Fruit fly (Drosophila melanogaster) whole organism, embryonic: Measurements from ENCODE around the gene wfs1.

Experiments
- Adf1 ChIP-seq: fragments of 200-800 bp; sonication (Bioruptor generic); IDR thresholded peaks from 2 replicates; pipeline ENCODE4 v1.3.6; 2022; ENCODE audit warnings: missing biosample characterization, missing genetic modification characterization
- CG10321 ChIP-seq: fragments of 200-800 bp; sonication (Bioruptor generic); IDR thresholded peaks from 2 replicates; pipeline ENCODE4 v1.3.6; 2022; ENCODE audit warnings: missing biosample characterization, missing genetic modification characterization
- CG10565 ChIP-seq: fragments of 200-800 bp; sonication (Bioruptor generic); optimal IDR thresholded peaks from 3 replicates; lab custom pipeline; 2016; ENCODE audit warnings: missing biosample characterization, mild to moderate bottlenecking, missing genetic modification characterization
- CG12236 ChIP-seq: fragments of 200-800 bp; sonication (Bioruptor generic); optimal IDR thresholded peaks from 2 replicates; lab custom pipeline; 2016; ENCODE audit warnings: missing biosample characterization, missing genetic modification characterization
- CG13123 ChIP-seq: fragments of 200-800 bp; sonication (Bioruptor generic); optimal IDR thresholded peaks from 2 replicates; lab custom pipeline; 2016; ENCODE audit warnings: missing biosample characterization, missing genetic modification characterization
- CG13296 ChIP-seq: fragments of 200-800 bp; sonication (Bioruptor generic); optimal IDR thresholded peaks from 3 replicates; lab custom pipeline; 2018; ENCODE audit warnings: missing biosample characterization, mild to moderate bottlenecking, missing genetic modification characterization
- CG14441 ChIP-seq: fragments of 200-800 bp; sonication (Bioruptor generic); IDR thresholded peaks from 2 replicates; pipeline ENCODE4 v1.3.6; 2022; ENCODE audit warnings: missing biosample characterization, missing genetic modification characterization
- CG1647 ChIP-seq: fragments of 200-800 bp; sonication (Bioruptor generic); optimal IDR thresholded peaks from 3 replicates; lab custom pipeline; 2016; ENCODE audit warnings: missing biosample characterization, missing genetic modification characterization
- CG17328 ChIP-seq: fragments of 200-800 bp; sonication (Bioruptor generic); IDR thresholded peaks from 2 replicates; pipeline ENCODE4 v1.3.6; 2022; ENCODE audit warnings: missing biosample characterization, missing genetic modification characterization
- CG18011 ChIP-seq: fragments of 200-800 bp; sonication (Bioruptor generic); optimal IDR thresholded peaks from 2 replicates; lab custom pipeline; 2017; ENCODE audit warnings: missing biosample characterization, missing genetic modification characterization, mild to moderate bottlenecking, moderate library complexity, missing genotype
- CG18476 ChIP-seq: fragments of 200-800 bp; sonication (Bioruptor generic); optimal IDR thresholded peaks from 2 replicates; lab custom pipeline; 2016; ENCODE audit warnings: missing biosample characterization, mild to moderate bottlenecking, missing genetic modification characterization
- CG33213 ChIP-seq: fragments of 200-800 bp; sonication (Bioruptor generic); optimal IDR thresholded peaks from 3 replicates; lab custom pipeline; 2016; ENCODE audit warnings: missing biosample characterization, missing genetic modification characterization
- CG34224 ChIP-seq: fragments of 200-800 bp; sonication (Bioruptor generic); IDR thresholded peaks from 3 replicates; pipeline ENCODE4 v1.3.6; 2022; ENCODE audit warnings: missing biosample characterization, missing genetic modification characterization; ENCODE audit not compliant: partially characterized antibody
- CG3838 ChIP-seq: fragments of 200-800 bp; sonication (Bioruptor generic); optimal IDR thresholded peaks from 3 replicates; lab custom pipeline; 2016; ENCODE audit warnings: missing biosample characterization, missing genetic modification characterization
- CG3995 ChIP-seq: fragments of 200-800 bp; sonication (Bioruptor generic); optimal IDR thresholded peaks from 3 replicates; lab custom pipeline; 2016; ENCODE audit warnings: missing biosample characterization, missing genetic modification characterization
- CG6175 ChIP-seq: fragments of 200-800 bp; sonication (Bioruptor generic); IDR thresholded peaks from 3 replicates; pipeline ENCODE4 v1.3.6; 2022; ENCODE audit warnings: missing biosample characterization, missing genetic modification characterization
- CG6813 ChIP-seq: fragments of 200-800 bp; sonication (Bioruptor generic); optimal IDR thresholded peaks from 2 replicates; lab custom pipeline; 2017; ENCODE audit warnings: missing biosample characterization, missing genetic modification characterization, mild to moderate bottlenecking, moderate library complexity, missing genetic modification reagents
- CG7963 ChIP-seq: fragments of 200-800 bp; sonication (Bioruptor generic); IDR thresholded peaks from 3 replicates; pipeline ENCODE4 v1.3.6; 2022; ENCODE audit warnings: missing biosample characterization, missing genetic modification characterization; ENCODE audit not compliant: partially characterized antibody
- CG8924 ChIP-seq: fragments of 200-800 bp; optimal IDR thresholded peaks from 3 replicates; lab custom pipeline; 2019; ENCODE audit warnings: missing biosample characterization, mild to moderate bottlenecking, missing genetic modification characterization, moderate library complexity
- CG8944 ChIP-seq: fragments of 200-800 bp; sonication (Bioruptor generic); optimal IDR thresholded peaks from 3 replicates; lab custom pipeline; 2016; ENCODE audit warnings: missing biosample characterization, missing genetic modification characterization
- CTCF ChIP-seq: fragments of 200-800 bp; sonication (Bioruptor generic); optimal IDR thresholded peaks from 2 replicates; lab custom pipeline; 2017; ENCODE audit warnings: missing biosample characterization, mild to moderate bottlenecking, missing genetic modification characterization, moderate library complexity
- CrebB ChIP-seq: fragments of 200-800 bp; sonication (Bioruptor generic); optimal IDR thresholded peaks from 3 replicates; lab custom pipeline; 2018; ENCODE audit warnings: missing biosample characterization, mild to moderate bottlenecking, missing genetic modification characterization
- Dfd ChIP-seq, 2 experiments: fragments of >200 bp; optimal IDR thresholded peaks; 2 replicates each; lab custom pipeline; 2017; ENCODE audit warnings: missing biosample characterization in 2 of 2, missing genetic modification characterization in 2 of 2
- Dp ChIP-seq: fragments of 200-800 bp; sonication (Bioruptor generic); optimal IDR thresholded peaks from 2 replicates; lab custom pipeline; 2018; ENCODE audit warnings: missing biosample characterization, mild to moderate bottlenecking, missing genetic modification characterization, moderate library complexity
- Drgx ChIP-seq: fragments of 200-800 bp; sonication (Bioruptor generic); IDR thresholded peaks from 2 replicates; pipeline ENCODE4 v1.3.6; 2022; ENCODE audit warnings: missing biosample characterization, missing genetic modification characterization
- E2f2 ChIP-seq: fragments of 200-800 bp; sonication (Bioruptor generic); IDR thresholded peaks from 2 replicates; pipeline ENCODE4 v1.3.6; 2022; ENCODE audit warnings: missing biosample characterization, missing genetic modification characterization
- Eip74EF ChIP-seq, 2 experiments: fragments of 200-800 bp in 1 of 2; fragments of >200 bp in 1 of 2; sonication (Bioruptor generic) in 1 of 2; optimal IDR thresholded peaks; 2 replicates each; lab custom pipeline; 2017 to 2019; ENCODE audit warnings: missing biosample characterization in 2 of 2, missing genetic modification characterization in 2 of 2, mild to moderate bottlenecking in 1 of 2, moderate library complexity in 1 of 2
- HHEX ChIP-seq: fragments of 200-800 bp; sonication (Bioruptor generic); optimal IDR thresholded peaks from 3 replicates; lab custom pipeline; 2017; ENCODE audit warnings: missing biosample characterization, mild to moderate bottlenecking, missing genetic modification characterization, missing genetic modification reagents
- Hr51 ChIP-seq, 2 experiments: fragments of 200-800 bp; sonication (Bioruptor generic); optimal IDR thresholded peaks; 2 replicates in 1 of 2; 3 replicates in 1 of 2; lab custom pipeline; 2016 to 2018; ENCODE audit warnings: missing biosample characterization in 2 of 2, missing genetic modification characterization in 2 of 2, mild to moderate bottlenecking in 1 of 2, moderate library complexity in 1 of 2
- MBD-R2 ChIP-seq: fragments of 200-800 bp; sonication (Bioruptor generic); IDR thresholded peaks from 2 replicates; pipeline ENCODE4 v1.3.6; 2022; ENCODE audit warnings: missing biosample characterization, missing genetic modification characterization
- Mes4 ChIP-seq: fragments of 200-800 bp; sonication (Bioruptor generic); optimal IDR thresholded peaks from 2 replicates; lab custom pipeline; 2016; ENCODE audit warnings: missing biosample characterization, missing genetic modification characterization
- Neu2 ChIP-seq: fragments of 200-800 bp; sonication (Bioruptor generic); optimal IDR thresholded peaks from 3 replicates; lab custom pipeline; 2016; ENCODE audit warnings: missing biosample characterization, missing genetic modification characterization, borderline replicate concordance
- Nf-YA ChIP-seq: fragments of 200-800 bp; sonication (Bioruptor generic); IDR thresholded peaks from 2 replicates; pipeline ENCODE4 v1.3.6; 2022; ENCODE audit warnings: missing biosample characterization, missing genetic modification characterization
- Oaz ChIP-seq: fragments of 200-800 bp; sonication (Bioruptor generic); IDR thresholded peaks from 2 replicates; pipeline ENCODE4 v1.3.6; 2022; ENCODE audit warnings: missing biosample characterization, missing genetic modification characterization
- Scr ChIP-seq: fragments of 200-800 bp; sonication (Bioruptor generic); IDR thresholded peaks from 2 replicates; pipeline ENCODE4 v1.3.6; 2022; ENCODE audit warnings: missing biosample characterization, missing genetic modification characterization; ENCODE audit not compliant: partially characterized antibody
- Sin3A ChIP-seq: fragments of >200 bp; optimal IDR thresholded peaks from 2 replicates; lab custom pipeline; 2018
- Sry-δ ChIP-seq: fragments of 200-800 bp; sonication (Bioruptor generic); optimal IDR thresholded peaks from 2 replicates; lab custom pipeline; 2016; ENCODE audit warnings: missing biosample characterization, missing genetic modification characterization
- ara ChIP-seq: fragments of 200-800 bp; sonication (Bioruptor generic); IDR thresholded peaks from 2 replicates; pipeline ENCODE4 v1.3.6; 2022; ENCODE audit warnings: missing biosample characterization, missing genetic modification characterization
- az2 ChIP-seq: fragments of 200-800 bp; sonication (Bioruptor generic); optimal IDR thresholded peaks from 3 replicates; lab custom pipeline; 2016; ENCODE audit warnings: missing biosample characterization, missing genetic modification characterization
- btn ChIP-seq: fragments of 200-800 bp; sonication (Bioruptor generic); optimal IDR thresholded peaks from 2 replicates; lab custom pipeline; 2016; ENCODE audit warnings: missing biosample characterization, missing genetic modification characterization
- eyg ChIP-seq: fragments of 200-800 bp; sonication (Bioruptor generic); optimal IDR thresholded peaks from 3 replicates; lab custom pipeline; 2016; ENCODE audit warnings: missing biosample characterization, missing genetic modification characterization
- fd96Cb ChIP-seq: fragments of 200-800 bp; sonication (Bioruptor generic); optimal IDR thresholded peaks from 2 replicates; lab custom pipeline; 2018; ENCODE audit warnings: missing biosample characterization, mild to moderate bottlenecking, missing genetic modification characterization, moderate library complexity
- ham ChIP-seq: fragments of 200-800 bp; sonication (Bioruptor generic); IDR thresholded peaks from 2 replicates; pipeline ENCODE4 v1.3.6; 2022; ENCODE audit warnings: missing biosample characterization, missing genetic modification characterization
- kni ChIP-seq: fragments of 200-800 bp; sonication (Bioruptor generic); optimal IDR thresholded peaks from 3 replicates; lab custom pipeline; 2017; ENCODE audit warnings: mild to moderate bottlenecking, missing biosample characterization, missing genetic modification reagents, missing genetic modification characterization
- psq ChIP-seq: fragments of 200-800 bp; sonication (Bioruptor generic); optimal IDR thresholded peaks from 2 replicates; lab custom pipeline; 2017; ENCODE audit warnings: missing biosample characterization, missing genetic modification characterization
- pzg ChIP-seq: fragments of 200-800 bp; sonication (Bioruptor generic); optimal IDR thresholded peaks from 3 replicates; lab custom pipeline; 2018; ENCODE audit warnings: missing biosample characterization, mild to moderate bottlenecking, missing genetic modification characterization, moderate library complexity
- sima ChIP-seq: fragments of 200-800 bp; sonication (Bioruptor generic); optimal IDR thresholded peaks from 2 replicates; lab custom pipeline; 2016; ENCODE audit warnings: missing biosample characterization, missing genetic modification characterization
- sr ChIP-seq: fragments of 200-800 bp; sonication (Bioruptor generic); IDR thresholded peaks from 3 replicates; pipeline ENCODE4 v1.3.6; 2022; ENCODE audit warnings: missing biosample characterization, missing genetic modification characterization
- ssp ChIP-seq: fragments of 200-800 bp; sonication (Bioruptor generic); IDR thresholded peaks from 2 replicates; pipeline ENCODE4 v1.3.6; 2022; ENCODE audit warnings: missing biosample characterization, missing genetic modification characterization
- toy ChIP-seq: fragments of 200-800 bp; sonication (Bioruptor generic); IDR thresholded peaks from 2 replicates; pipeline ENCODE4 v1.3.6; 2022; ENCODE audit warnings: missing biosample characterization, missing genetic modification characterization
- unpg ChIP-seq: fragments of 200-800 bp; sonication (Bioruptor generic); optimal IDR thresholded peaks from 3 replicates; lab custom pipeline; 2018; ENCODE audit warnings: missing biosample characterization, mild to moderate bottlenecking, missing genetic modification characterization, moderate library complexity

wfs1 gene

DNA sequence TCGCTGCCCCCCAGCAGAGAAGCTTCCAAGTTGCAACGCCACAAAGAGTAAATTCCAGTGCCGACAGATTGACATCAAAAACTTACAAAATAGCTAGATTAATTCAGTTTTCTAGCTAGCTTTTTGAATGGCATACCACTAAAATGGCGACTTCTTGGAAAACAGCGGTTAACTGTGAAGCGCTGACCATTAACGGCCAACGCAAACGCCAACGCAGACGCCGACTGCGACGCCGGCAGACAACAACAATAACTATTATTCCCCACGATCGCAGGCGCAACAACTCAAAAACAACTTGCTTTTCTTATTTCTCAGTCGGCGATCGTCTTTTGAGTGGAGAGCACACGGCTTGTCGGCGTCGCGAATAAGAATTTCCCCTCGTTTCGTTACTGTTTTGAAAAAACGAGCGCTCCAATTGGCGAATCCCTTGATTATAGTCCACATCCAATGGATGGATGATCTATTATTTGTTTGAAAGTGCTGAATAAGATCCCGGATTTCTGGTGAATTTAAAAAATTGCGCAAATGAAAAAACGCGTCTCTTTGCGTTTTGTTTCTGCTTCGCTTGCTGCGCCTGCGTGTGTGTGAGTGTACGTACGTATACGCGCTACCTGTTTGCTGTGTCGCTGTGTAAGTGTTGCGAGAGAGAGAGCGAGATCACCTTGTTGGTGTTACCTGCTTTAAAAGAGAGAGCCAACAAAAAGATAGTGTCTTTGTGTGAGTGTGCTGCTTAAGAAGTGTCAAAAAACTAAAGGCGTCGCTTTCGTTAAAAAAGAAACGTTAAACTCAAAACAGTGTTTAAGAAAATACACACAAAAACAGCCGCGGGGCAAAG, 23.5 kb downstream of the wfs1 start (continued):
- TF ChIP-seq Oaz (GFP tag; lab: Robert Waterston, UW) = no peak
- TF ChIP-seq CG18476 (GFP tag; lab: Kevin White, UChicago) = no peak
- TF ChIP-seq Eip74EF (GFP tag; optimal IDR thresholded peaks at IDR 0.05; lab: Kevin White, UChicago) = no peak
- TF ChIP-seq Nf-YA (GFP tag; lab: Robert Waterston, UW) = no peak
- no peak for TF ChIP-seq MBD-R2 (GFP tag; lab: Robert Waterston, UW)
- TF ChIP-seq Mes4 (GFP tag; lab: Kevin White, UChicago) = no peak
- TF ChIP-seq sima (GFP tag; lab: Kevin White, UChicago) = no peak
- TF ChIP-seq CG14441 (GFP tag; lab: Robert Waterston, UW) = no peak
- TF ChIP-seq Dfd (GFP tag; optimal IDR thresholded peaks at IDR 0.05; lab: Kevin White, UChicago) = no peak
- TF ChIP-seq E2f2 (GFP tag; lab: Robert Waterston, UW) = peak; percentile 11; the same call in 1 of the 2 replicates
- no peak for TF ChIP-seq ara (GFP tag; lab: Robert Waterston, UW)
- no peak for TF ChIP-seq toy (GFP tag; lab: Robert Waterston, UW)
- TF ChIP-seq Hr51 (GFP tag; optimal IDR thresholded peaks at IDR 0.05; lab: Kevin White, UChicago) = no peak
- no peak for TF ChIP-seq fd96Cb
- peak; percentile 2 for TF ChIP-seq Neu2
- TF ChIP-seq CG1647 (GFP tag; lab: Kevin White, UChicago) = no peak
- no peak for TF ChIP-seq Dp
- no peak for TF ChIP-seq CG13123 (GFP tag; lab: Kevin White, UChicago)
- no peak for TF ChIP-seq CG33213
- TF ChIP-seq Sin3A (lab: Kevin White, UChicago) = no peak
- TF ChIP-seq CG12236 (GFP tag; lab: Kevin White, UChicago) = no peak
- no peak for TF ChIP-seq CG3838
- TF ChIP-seq Sry-δ = no peak
- TF ChIP-seq CG17328 = no peak; the same call in 1 of the 2 replicates
- no peak for TF ChIP-seq CG34224 (GFP tag; lab: Robert Waterston, UW)
- TF ChIP-seq CG6175 = peak; percentile 69; the same call in 1 of the 3 replicates
- TF ChIP-seq CG7963 (GFP tag; lab: Robert Waterston, UW) = no peak
- TF ChIP-seq CG10565 = no peak
- no peak for TF ChIP-seq CG6813 (GFP tag; lab: Kevin White, UChicago)
- no peak for TF ChIP-seq psq
- no peak for TF ChIP-seq CG10321 (GFP tag; lab: Robert Waterston, UW)
- TF ChIP-seq pzg (GFP tag; lab: Kevin White, UChicago) = no peak
- peak; percentile 22 for TF ChIP-seq kni
- 0 out of 2 replicates have a peak, but pooled peaks have one; percentile 12 for TF ChIP-seq Scr (GFP tag; lab: Robert Waterston, UW)
- no peak for TF ChIP-seq unpg
- no peak for TF ChIP-seq CG8944 (GFP tag; lab: Kevin White, UChicago)
- TF ChIP-seq Adf1 (GFP tag; lab: Robert Waterston, UW) = peak; percentile 97
- peak; percentile 9 for TF ChIP-seq CG3995 (GFP tag; lab: Kevin White, UChicago)
- no peak for TF ChIP-seq CG18011 (GFP tag; lab: Kevin White, UChicago)
- TF ChIP-seq CG13296 (GFP tag; lab: Kevin White, UChicago) = no peak
- TF ChIP-seq ssp (GFP tag; lab: Robert Waterston, UW) = no peak
- no peak for TF ChIP-seq Drgx (GFP tag; lab: Robert Waterston, UW)
- TF ChIP-seq btn (GFP tag; lab: Kevin White, UChicago) = no peak
- TF ChIP-seq CTCF (GFP tag; lab: Kevin White, UChicago) = no peak
- no peak for TF ChIP-seq CrebB (tag; lab: Kevin White, UChicago)
- TF ChIP-seq ham (GFP tag; lab: Robert Waterston, UW) = no peak
- TF ChIP-seq eyg (GFP tag; lab: Kevin White, UChicago) = no peak
- TF ChIP-seq HHEX = no peak
- TF ChIP-seq CG8924 (tag; lab: Kevin White, UChicago) = no peak
- TF ChIP-seq az2 (GFP tag; lab: Kevin White, UChicago) = no peak
- peak; percentile 64; the same call in 2 of the 3 replicates for TF ChIP-seq sr (GFP tag; lab: Robert Waterston, UW)
